Fruit fly (Drosophila melanogaster) Kc167 (cell line): ENCODE data around the gene rux.

ENCODE experiments used
- Myc ChIP-seq: fragments of >200 bp; optimal IDR thresholded peaks from 2 replicates; lab custom pipeline; 2017; ENCODE audit warnings: missing external identifiers
- Sin3A ChIP-seq: fragments of >200 bp; optimal IDR thresholded peaks from 2 replicates; lab custom pipeline; 2018; ENCODE audit warnings: missing external identifiers
- h ChIP-seq: fragments of >200 bp; optimal IDR thresholded peaks from 3 replicates; lab custom pipeline; 2018; ENCODE audit warnings: missing external identifiers
- insv ChIP-seq: fragments of >200 bp; optimal IDR thresholded peaks from 3 replicates; lab custom pipeline; 2018; ENCODE audit warnings: missing external identifiers
- psq ChIP-seq: fragments of >200 bp; optimal IDR thresholded peaks from 2 replicates; lab custom pipeline; 2017; ENCODE audit warnings: missing external identifiers
- ttk ChIP-seq: sonication (Bioruptor generic); optimal IDR thresholded peaks from 2 replicates; lab custom pipeline; 2017; ENCODE audit warnings: missing external identifiers

DNA sequence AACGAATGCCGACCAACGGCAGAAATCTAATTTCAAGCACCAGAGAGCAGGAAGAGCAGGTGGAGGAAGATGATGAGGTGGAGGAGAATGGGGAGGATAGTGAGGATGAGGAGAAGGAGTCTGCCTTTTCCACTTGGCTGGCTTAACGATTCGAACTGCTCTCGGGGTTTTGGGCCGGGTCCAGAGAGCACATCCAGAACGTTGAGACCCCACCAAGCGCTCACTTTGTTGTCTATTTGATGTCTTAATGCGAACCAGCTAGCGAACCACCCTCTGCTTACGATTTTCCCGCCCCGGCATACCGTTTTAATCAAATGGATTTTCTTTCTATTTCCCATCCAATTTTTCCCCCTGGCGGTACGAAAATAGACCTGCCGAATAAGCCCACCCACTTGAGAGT, 2.9 kb downstream of the rux start:
- TF ChIP-seq h (lab: Kevin White, UChicago): no peak
- TF ChIP-seq psq: no peak
- no peak for TF ChIP-seq Myc (lab: Kevin White, UChicago)
- TF ChIP-seq ttk (lab: Kevin White, UChicago): no peak
- TF ChIP-seq insv (lab: Kevin White, UChicago): no peak
- no peak for TF ChIP-seq Sin3A (lab: Kevin White, UChicago)
